Worm (Caenorhabditis elegans): ENCODE results near the gene thn-4.

- TF ChIP-seq tra-4 (tag; optimal IDR thresholded peaks at IDR 0.05) (no peak), ama-1 (optimal IDR thresholded peaks at IDR 0.05) (no peak), hmg-4 (GFP tag; optimal IDR thresholded peaks at IDR 0.05) (no peak), pes-1 (GFP tag; IDR thresholded peaks at IDR 0.05) (no peak), sea-1 (GFP tag; conservative IDR thresholded peaks at IDR 0.05) (no peak), B0310.2 (tag; optimal IDR thresholded peaks at IDR 0.05) (no peak), flt-1 (GFP tag; IDR thresholded peaks at IDR 0.05) (no peak), ceh-36 (tag; optimal IDR thresholded peaks at IDR 0.05) (no peak), aly-1 (tag; optimal IDR thresholded peaks at IDR 0.05) (no peak), tbx-37 (GFP tag; conservative IDR thresholded peaks at IDR 0.05) (no peak), ceh-13 (GFP tag; optimal IDR thresholded peaks at IDR 0.05) (no peak), hnd-1 (tag; optimal IDR thresholded peaks at IDR 0.05) (no peak), ets-7 (tag; optimal IDR thresholded peaks at IDR 0.05) (no peak)
These were observed 28.1 kb upstream of the thn-4 start, which contains the start of gene fbxa-45 for ce11 chrV:16899355-16899754.
